Fruit fly (Drosophila melanogaster): ENCODE data around the gene CG16984.

The CG16984 gene

dm6 chr3L:2567050-2567609 is 28.5 kb upstream of the CG16984 start:
- TF ChIP-seq Eip78C (GFP tag) (peak; percentile 10), CG34406 (GFP tag; optimal IDR thresholded peaks at IDR 0.05) (no peak), Ets21C (GFP tag; optimal IDR thresholded peaks at IDR 0.05) (no peak), fd85E (GFP tag; optimal IDR thresholded peaks at IDR 0.05) (no peak), vri (GFP tag; optimal IDR thresholded peaks at IDR 0.05) (no peak), CG8319 (GFP tag; optimal IDR thresholded peaks at IDR 0.05) (no peak), CG11902 (GFP tag; optimal IDR thresholded peaks at IDR 0.05) (no peak), CG31627 (GFP tag; optimal IDR thresholded peaks at IDR 0.05) (no peak), ss (GFP tag; optimal IDR thresholded peaks at IDR 0.05) (peak; percentile 28 to 46), lz (GFP tag; optimal IDR thresholded peaks at IDR 0.05) (no peak), salr (GFP tag; optimal IDR thresholded peaks at IDR 0.05) (no peak), Sox102F (GFP tag; optimal IDR thresholded peaks at IDR 0.05) (no peak), CG9139 (GFP tag; optimal IDR thresholded peaks at IDR 0.05) (peak; percentile 24), eg (GFP tag; IDR thresholded peaks at IDR 0.05) (no peak), CG1621 (tag; optimal IDR thresholded peaks at IDR 0.05) (no peak), CG3919 (GFP tag; optimal IDR thresholded peaks at IDR 0.05) (no peak), CG10631 (GFP tag; optimal IDR thresholded peaks at IDR 0.05) (no peak), CG6163 (GFP tag; IDR thresholded peaks at IDR 0.05) (no peak), Met (GFP tag; optimal IDR thresholded peaks at IDR 0.05) (no peak), Gug (GFP tag; IDR thresholded peaks at IDR 0.05) (no peak), CG3032 (tag; optimal IDR thresholded peaks at IDR 0.05) (no peak), pdm3 (GFP tag; optimal IDR thresholded peaks at IDR 0.05) (no peak), svp (GFP tag) (peak; percentile 83), CG15336 (GFP tag; IDR thresholded peaks at IDR 0.05) (no peak), achi (GFP tag; optimal IDR thresholded peaks at IDR 0.05) (no peak), spab (GFP tag; optimal IDR thresholded peaks at IDR 0.05) (no peak), CG6808 (GFP tag; optimal IDR thresholded peaks at IDR 0.05) (peak; percentile 67), fd59A (GFP tag; optimal IDR thresholded peaks at IDR 0.05) (no peak), CG11294 (GFP tag; IDR thresholded peaks at IDR 0.05) (no peak)

DNA sequence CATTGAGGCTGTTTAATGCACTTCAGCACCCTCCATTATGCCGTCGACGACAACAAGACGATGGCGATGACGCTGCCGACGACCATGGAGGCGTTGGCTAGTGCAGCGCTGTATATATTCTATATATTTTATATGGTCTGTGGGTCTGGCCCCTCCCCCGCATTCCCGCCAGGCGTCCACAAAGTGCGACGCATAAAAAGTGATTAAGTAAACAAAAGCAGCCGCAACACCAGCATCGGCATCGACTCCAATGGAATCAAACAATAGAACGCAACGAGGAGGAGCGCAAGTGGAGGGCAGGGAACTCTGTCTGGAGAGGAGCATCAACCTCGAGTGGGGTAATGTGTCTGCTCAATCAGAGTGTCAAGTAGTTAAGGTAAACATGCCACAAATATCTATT is 27.3 kb upstream of the CG16984 start:
- TF ChIP-seq fd59A (GFP tag; optimal IDR thresholded peaks at IDR 0.05) (no peak), ss (GFP tag; optimal IDR thresholded peaks at IDR 0.05) (peak in 1 of 2 experiments; percentile 57), Lpt (GFP tag; optimal IDR thresholded peaks at IDR 0.05) (peak; percentile 32), Eip93F (GFP tag; optimal IDR thresholded peaks at IDR 0.05) (no peak), CG6163 (GFP tag; IDR thresholded peaks at IDR 0.05) (0 out of 3 replicates have a peak, but pooled peaks have one; percentile 10), Eip78C (GFP tag) (peak; percentile 47), dac (GFP tag; optimal IDR thresholded peaks at IDR 0.05) (no peak), svp (GFP tag) (peak; percentile 47), Sox14 (GFP tag; optimal IDR thresholded peaks at IDR 0.05) (peak; percentile 72), CG8632 (GFP tag; optimal IDR thresholded peaks at IDR 0.05) (no peak), dsx (GFP tag; optimal IDR thresholded peaks at IDR 0.05; ENCODE audit: poor library complexity, severe bottlenecking) (peak; percentile 48), vri (GFP tag; optimal IDR thresholded peaks at IDR 0.05) (no peak), Eip75B (GFP tag; optimal IDR thresholded peaks at IDR 0.05) (no peak), eg (GFP tag; IDR thresholded peaks at IDR 0.05) (0 out of 3 replicates have a peak, but pooled peaks have one; percentile 5), CG9139 (GFP tag; optimal IDR thresholded peaks at IDR 0.05) (peak; percentile 9), CG15336 (GFP tag; IDR thresholded peaks at IDR 0.05) (0 out of 2 replicates have a peak, but pooled peaks have one; percentile 14), CG6808 (GFP tag; optimal IDR thresholded peaks at IDR 0.05) (peak; percentile 19)

- TF ChIP-seq Smox (GFP tag; optimal IDR thresholded peaks at IDR 0.05) (peak; percentile 86), cyc (GFP tag; optimal IDR thresholded peaks at IDR 0.05) (peak; percentile 70), dac (GFP tag; optimal IDR thresholded peaks at IDR 0.05) (peak; percentile 7), Gug (GFP tag; IDR thresholded peaks at IDR 0.05) (peak; percentile 50; the same call in 1 of the 2 replicates), CG3032 (tag; optimal IDR thresholded peaks at IDR 0.05) (peak; percentile 45), CG31627 (GFP tag; optimal IDR thresholded peaks at IDR 0.05) (peak; percentile 81), CG10669 (GFP tag; optimal IDR thresholded peaks at IDR 0.05) (peak; percentile 72), CG16779 (tag; optimal IDR thresholded peaks at IDR 0.05) (peak; percentile 44), CG8319 (GFP tag; optimal IDR thresholded peaks at IDR 0.05) (peak; percentile 69), salr (GFP tag; optimal IDR thresholded peaks at IDR 0.05) (peak; percentile 49 to 55), CG6808 (GFP tag; optimal IDR thresholded peaks at IDR 0.05) (peak; percentile 60), achi (GFP tag; optimal IDR thresholded peaks at IDR 0.05) (peak; percentile 86), CG15336 (GFP tag; IDR thresholded peaks at IDR 0.05) (peak; percentile 90), Blimp-1 (GFP tag; optimal IDR thresholded peaks at IDR 0.05) (no peak), Eip78C (GFP tag) (peak; percentile 94), Hr39 (GFP tag; optimal IDR thresholded peaks at IDR 0.05) (peak; percentile 81), CG6163 (GFP tag; IDR thresholded peaks at IDR 0.05) (peak; percentile 89), OdsH (GFP tag; optimal IDR thresholded peaks at IDR 0.05) (peak; percentile 79), Sox15 (GFP tag; optimal IDR thresholded peaks at IDR 0.05) (peak; percentile 65), CG11902 (GFP tag; optimal IDR thresholded peaks at IDR 0.05) (peak; percentile 40), eg (GFP tag; IDR thresholded peaks at IDR 0.05) (peak; percentile 87), CG8632 (GFP tag; optimal IDR thresholded peaks at IDR 0.05) (peak; percentile 79), CG10631 (GFP tag; optimal IDR thresholded peaks at IDR 0.05) (peak; percentile 72), Eip75B (GFP tag; optimal IDR thresholded peaks at IDR 0.05) (peak; percentile 86)
Observed at dm6 chr3L:2570269-2570723, 25.3 kb upstream of the CG16984 start.

Measured in whole organism, prepupa.